Worm (Caenorhabditis elegans) whole organism, dauer: Measurements from ENCODE around the gene C55C3.8.

ENCODE experiments used
- unc-62 ChIP-seq: sonication (generic microtip); optimal IDR thresholded peaks from 2 replicates; lab custom pipeline; 2017; ENCODE audit warnings: missing biosample characterization, missing genetic modification reagents, missing genetic modification characterization

The C55C3.8 gene

ce11 chrIV:5662886-5663285 is 27.9 kb upstream of the C55C3.8 start:
- TF ChIP-seq unc-62 (GFP tag; lab: Kevin White, UChicago), result no peak

ce11 chrIV:5664375-5665004 is 26.3 kb upstream of the C55C3.8 start, which contains the start of gene bec-1:
bec-1 (minus strand) TSS chrIV:5664425.
- TF ChIP-seq unc-62 (GFP tag; lab: Kevin White, UChicago), result no peak

- TF ChIP-seq unc-62 (GFP tag; lab: Kevin White, UChicago), result no peak
These were observed 25.4 kb upstream of the C55C3.8 start for ce11 chrIV:5665353-5665918.

- no peak for TF ChIP-seq unc-62 (GFP tag; lab: Kevin White, UChicago)
These were observed 24.5 kb upstream of the C55C3.8 start for ce11 chrIV:5666115-5667028.

ce11 chrIV:5667191-5667590 is 23.6 kb upstream of the C55C3.8 start:
- TF ChIP-seq unc-62 (GFP tag; lab: Kevin White, UChicago), result no peak

ce11 chrIV:5669459-5669858 is 21.4 kb upstream of the C55C3.8 start, which contains the start of gene T19E7.6:
T19E7.6 (minus strand) TSS chrIV:5669503.
- no peak for TF ChIP-seq unc-62 (GFP tag; lab: Kevin White, UChicago)

- TF ChIP-seq unc-62 (GFP tag; lab: Kevin White, UChicago), result no peak
These were observed 19.5 kb upstream of the C55C3.8 start for ce11 chrIV:5671325-5671724.

- TF ChIP-seq unc-62 (GFP tag; lab: Kevin White, UChicago), result no peak
These were observed 16.4 kb upstream of the C55C3.8 start, which contains the start of gene srd-5 for ce11 chrIV:5674435-5674834. srd-5 (minus strand) TSS chrIV:5674535.

ce11 chrIV:5678044-5678443 is 12.8 kb upstream of the C55C3.8 start, which contains the start of gene C55C3.4:
C55C3.4 (minus strand) TSS chrIV:5678144.
- no peak for TF ChIP-seq unc-62 (GFP tag; lab: Kevin White, UChicago)

- TF ChIP-seq unc-62 (GFP tag; lab: Kevin White, UChicago), result no peak
These were observed 8.1 kb upstream of the C55C3.8 start, which contains the start of the genes C55C3.7 and C55C3.6 for ce11 chrIV:5682547-5683234. C55C3.7 (minus strand) TSS chrIV:5682647. C55C3.6 (plus strand) TSS chrIV:5683184.

ce11 chrIV:5685014-5685413 is 5.8 kb upstream of the C55C3.8 start, which contains the start of gene C55C3.3:
C55C3.3 (plus strand) TSS chrIV:5685287.
- TF ChIP-seq unc-62 (GFP tag; lab: Kevin White, UChicago), result no peak

- TF ChIP-seq unc-62 (GFP tag; lab: Kevin White, UChicago), result no peak
These were observed 9.5 kb downstream of the C55C3.8 start for ce11 chrIV:5700372-5700771.

- no peak for TF ChIP-seq unc-62 (GFP tag; lab: Kevin White, UChicago)
These were observed 10.8 kb downstream of the C55C3.8 start for ce11 chrIV:5701646-5702045.

- TF ChIP-seq unc-62 (GFP tag; lab: Kevin White, UChicago), result no peak
These were observed 12.6 kb downstream of the C55C3.8 start, which contains the start of the genes C55C3.73 and perm-5 for ce11 chrIV:5703443-5703842. C55C3.73 (minus strand) TSS chrIV:5703451. perm-5 (minus strand) TSS chrIV:5703468.

ce11 chrIV:5703917-5704316 is 13.1 kb downstream of the C55C3.8 start:
- no peak for TF ChIP-seq unc-62 (GFP tag; lab: Kevin White, UChicago)
